Worm (Caenorhabditis elegans) whole organism, L4/young adult: ENCODE results near the gene mon-2.
A peak's percentile ranks its signal among the peaks of the same experiment; 100 is the strongest.

Source experiments
- W03F9.2 ChIP-seq: fragments of 150-350 bp; optimal IDR thresholded peaks from 2 replicates; lab custom pipeline; 2014; ENCODE audit warnings: missing biosample characterization, missing genetic modification characterization
- dao-5 ChIP-seq: sonication (generic microtip); optimal IDR thresholded peaks from 2 replicates; lab custom pipeline; 2016; ENCODE audit warnings: missing genotype, missing genetic modification characterization, moderate library complexity, missing compliant biosample characterization
- him-1 ChIP-seq: sonication (generic microtip); optimal IDR thresholded peaks from 2 replicates; lab custom pipeline; 2016; ENCODE audit warnings: missing genotype, missing genetic modification reagents, missing genetic modification characterization, missing compliant biosample characterization

The mon-2 gene

ce11 chrIV:12114498-12114897 is 17.9 kb downstream of the mon-2 start:
- TF ChIP-seq dao-5 (tag; lab: Kevin White, UChicago), result no peak
- no peak for TF ChIP-seq him-1 (tag; lab: Kevin White, UChicago)
- TF ChIP-seq W03F9.2 (tag; lab: Kevin White, UChicago), result no peak

- no peak for TF ChIP-seq dao-5 (tag; lab: Kevin White, UChicago)
- TF ChIP-seq him-1 (tag; lab: Kevin White, UChicago), result no peak
- no peak for TF ChIP-seq W03F9.2 (tag; lab: Kevin White, UChicago)
Measured at ce11 chrIV:12120536-12120935, 24.0 kb downstream of the mon-2 start.

ce11 chrIV:12121076-12121475 is 24.5 kb downstream of the mon-2 start, which contains the start of the genes ddb-1 and M18.6:
Gene ddb-1 (minus strand): TSS chrIV:12121165.
Gene M18.6 (plus strand): TSS chrIV:12121310.
- TF ChIP-seq dao-5 (tag; lab: Kevin White, UChicago) (no peak), W03F9.2 (tag; lab: Kevin White, UChicago) (peak; percentile 53)

- TF ChIP-seq W03F9.2 (tag; lab: Kevin White, UChicago), result no peak
- no peak for TF ChIP-seq him-1 (tag; lab: Kevin White, UChicago)
- no peak for TF ChIP-seq dao-5 (tag; lab: Kevin White, UChicago)
Measured at ce11 chrIV:12122874-12123664, 26.5 kb downstream of the mon-2 start, which contains the start of gene aly-3. Gene aly-3 (plus strand): TSS chrIV:12123282.

- no peak for TF ChIP-seq him-1 (tag; lab: Kevin White, UChicago)
- no peak for TF ChIP-seq W03F9.2 (tag; lab: Kevin White, UChicago)
- TF ChIP-seq dao-5 (tag; lab: Kevin White, UChicago), result no peak
Measured at ce11 chrIV:12124314-12125084, 27.9 kb downstream of the mon-2 start, which contains the start of gene dhhc-6. Gene dhhc-6 (plus strand): TSS chrIV:12124952.

- TF ChIP-seq W03F9.2 (tag; lab: Kevin White, UChicago) (no peak), him-1 (tag; lab: Kevin White, UChicago) (no peak), dao-5 (tag; lab: Kevin White, UChicago) (no peak)
Measured at ce11 chrIV:12126740-12127472, 30.3 kb downstream of the mon-2 start.

- TF ChIP-seq dao-5 (tag; lab: Kevin White, UChicago) (no peak), him-1 (tag; lab: Kevin White, UChicago) (no peak), W03F9.2 (tag; lab: Kevin White, UChicago) (no peak)
Measured at ce11 chrIV:12127838-12128237, 31.3 kb downstream of the mon-2 start.

- no peak for TF ChIP-seq him-1 (tag; lab: Kevin White, UChicago)
- no peak for TF ChIP-seq W03F9.2 (tag; lab: Kevin White, UChicago)
- TF ChIP-seq dao-5 (tag; lab: Kevin White, UChicago), result no peak
Measured at ce11 chrIV:12128708-12129107, 32.1 kb downstream of the mon-2 start.

ce11 chrIV:12129204-12129603 is 32.6 kb downstream of the mon-2 start, which contains the start of gene lin-24:
Gene lin-24 (plus strand): TSS chrIV:12129504.
- TF ChIP-seq dao-5 (tag; lab: Kevin White, UChicago), result no peak
- no peak for TF ChIP-seq W03F9.2 (tag; lab: Kevin White, UChicago)
- no peak for TF ChIP-seq him-1 (tag; lab: Kevin White, UChicago)

- TF ChIP-seq dao-5 (tag; lab: Kevin White, UChicago) (no peak), W03F9.2 (tag; lab: Kevin White, UChicago) (no peak), him-1 (tag; lab: Kevin White, UChicago) (no peak)
Measured at ce11 chrIV:12131308-12132072, 34.9 kb downstream of the mon-2 start.

ce11 chrIV:12133776-12134175 is 37.2 kb downstream of the mon-2 start:
- TF ChIP-seq him-1 (tag; lab: Kevin White, UChicago), result no peak
- no peak for TF ChIP-seq dao-5 (tag; lab: Kevin White, UChicago)

ce11 chrIV:12134991-12135390 is 38.4 kb downstream of the mon-2 start:
- TF ChIP-seq W03F9.2 (tag; lab: Kevin White, UChicago) (no peak), him-1 (tag; lab: Kevin White, UChicago) (no peak), dao-5 (tag; lab: Kevin White, UChicago) (no peak)
